Fruit fly (Drosophila melanogaster): ENCODE measurements around the gene trc.

Gene trc

dm6 chr3L:19836375-19836937 is 2.4 kb upstream of the trc start, which contains the start of gene kto:
Gene kto (plus strand): TSS chr3L:19836614.
- TF ChIP-seq CG32264 (GFP tag; optimal IDR thresholded peaks at IDR 0.05) (no peak), Jra (GFP tag; optimal IDR thresholded peaks at IDR 0.05) (no peak), Hnf4 (GFP tag; optimal IDR thresholded peaks at IDR 0.05) (no peak), ey (GFP tag; optimal IDR thresholded peaks at IDR 0.05) (no peak), foxo (GFP tag; optimal IDR thresholded peaks at IDR 0.05) (no peak), OdsH (GFP tag; optimal IDR thresholded peaks at IDR 0.05) (no peak), dsf (GFP tag; optimal IDR thresholded peaks at IDR 0.05; ENCODE audit: borderline replicate concordance) (no peak), rgr (GFP tag; optimal IDR thresholded peaks at IDR 0.05) (no peak), jim (GFP tag; optimal IDR thresholded peaks at IDR 0.05) (no peak), CG9705 (GFP tag; optimal IDR thresholded peaks at IDR 0.05) (no peak), Dfd (GFP tag; optimal IDR thresholded peaks at IDR 0.05) (no peak), N (GFP tag; optimal IDR thresholded peaks at IDR 0.05) (no peak), HLH106 (tag; optimal IDR thresholded peaks at IDR 0.05) (no peak), tai (GFP tag; optimal IDR thresholded peaks at IDR 0.05) (no peak), dl (GFP tag; optimal IDR thresholded peaks at IDR 0.05; ENCODE audit: insufficient read depth in 1 of 2, partially characterized antibody in 2 of 2) (no peak), Abd-B (GFP tag; optimal IDR thresholded peaks at IDR 0.05) (no peak), woc (GFP tag; optimal IDR thresholded peaks at IDR 0.05) (no peak)

DNA sequence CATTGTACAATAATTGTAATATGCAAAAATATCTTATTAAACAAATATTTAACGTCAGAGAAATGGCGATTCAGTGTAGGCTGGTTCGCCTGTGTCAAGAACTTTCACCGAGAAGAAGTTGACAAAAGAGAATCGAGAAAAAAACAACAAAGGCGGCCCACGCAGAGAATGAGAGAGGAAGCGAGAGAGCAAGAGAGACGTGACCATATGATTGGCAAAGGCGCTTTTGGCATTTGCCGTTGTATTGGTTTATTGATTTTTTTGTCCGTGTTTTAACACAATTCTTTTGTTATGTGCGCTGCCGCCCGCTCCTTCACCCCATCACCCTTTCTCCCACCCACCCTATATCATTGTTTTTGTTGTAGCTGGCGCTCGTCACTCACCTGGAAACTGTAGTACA is 877 bp downstream of the trc start:
- TF ChIP-seq brk (GFP tag; optimal IDR thresholded peaks at IDR 0.05), result no peak
- TF ChIP-seq Rel (GFP tag; optimal IDR thresholded peaks at IDR 0.05), result no peak
- peak; percentile 17 for TF ChIP-seq Rel (tag; optimal IDR thresholded peaks at IDR 0.05)
- peak in 1 of 2 experiments; percentile 48 for TF ChIP-seq dl (GFP tag; optimal IDR thresholded peaks at IDR 0.05; ENCODE audit: insufficient read depth in 1 of 2, partially characterized antibody in 2 of 2)
- peak; percentile 26 for TF ChIP-seq OdsH (GFP tag; optimal IDR thresholded peaks at IDR 0.05)
- TF ChIP-seq usp (GFP tag; optimal IDR thresholded peaks at IDR 0.05), result no peak
- TF ChIP-seq HLH106 (tag; optimal IDR thresholded peaks at IDR 0.05), result no peak
- TF ChIP-seq N (GFP tag; optimal IDR thresholded peaks at IDR 0.05), result no peak
- no peak for TF ChIP-seq pan (optimal IDR thresholded peaks at IDR 0.05)
- no peak for TF ChIP-seq dsf (GFP tag; optimal IDR thresholded peaks at IDR 0.05; ENCODE audit: borderline replicate concordance)
- TF ChIP-seq Sp1 (GFP tag; optimal IDR thresholded peaks at IDR 0.05), result no peak
- TF ChIP-seq Dif (GFP tag; optimal IDR thresholded peaks at IDR 0.05; ENCODE audit: partially characterized antibody), result peak; percentile 67
- no peak for TF ChIP-seq Vsx2 (GFP tag; optimal IDR thresholded peaks at IDR 0.05; ENCODE audit: partially characterized antibody)
- no peak for TF ChIP-seq dmrt93B (GFP tag; optimal IDR thresholded peaks at IDR 0.05)
- TF ChIP-seq psq (GFP tag; optimal IDR thresholded peaks at IDR 0.05), result peak; percentile 88
- TF ChIP-seq Abd-B (GFP tag; optimal IDR thresholded peaks at IDR 0.05), result no peak
- TF ChIP-seq rgr (GFP tag; optimal IDR thresholded peaks at IDR 0.05), result no peak
- TF ChIP-seq jim (GFP tag; optimal IDR thresholded peaks at IDR 0.05), result no peak
- TF ChIP-seq foxo (GFP tag; optimal IDR thresholded peaks at IDR 0.05), result no peak
- TF ChIP-seq Hr83 (GFP tag; optimal IDR thresholded peaks at IDR 0.05; ENCODE audit: poor library complexity, severe bottlenecking), result no peak
- no peak for TF ChIP-seq Dfd (GFP tag; optimal IDR thresholded peaks at IDR 0.05)
- TF ChIP-seq fru (GFP tag; optimal IDR thresholded peaks at IDR 0.05), result no peak
- TF ChIP-seq Hnf4 (GFP tag; optimal IDR thresholded peaks at IDR 0.05), result no peak
- TF ChIP-seq CrebA (GFP tag; optimal IDR thresholded peaks at IDR 0.05; ENCODE audit: borderline replicate concordance), result no peak
- no peak for TF ChIP-seq tai (GFP tag; optimal IDR thresholded peaks at IDR 0.05)
- TF ChIP-seq GATAd (GFP tag; optimal IDR thresholded peaks at IDR 0.05), result no peak
- peak; percentile 12 for TF ChIP-seq h (GFP tag; optimal IDR thresholded peaks at IDR 0.05)
- no peak for TF ChIP-seq lola (GFP tag; optimal IDR thresholded peaks at IDR 0.05)
- TF ChIP-seq Mio (GFP tag; optimal IDR thresholded peaks at IDR 0.05), result no peak
- no peak for TF ChIP-seq woc (GFP tag; optimal IDR thresholded peaks at IDR 0.05)
- no peak for TF ChIP-seq CG9705 (GFP tag; optimal IDR thresholded peaks at IDR 0.05)
- no peak for TF ChIP-seq ey (GFP tag; optimal IDR thresholded peaks at IDR 0.05)
- no peak for TF ChIP-seq sage (GFP tag; optimal IDR thresholded peaks at IDR 0.05)
- TF ChIP-seq Myc (optimal IDR thresholded peaks at IDR 0.05), result no peak
- TF ChIP-seq br (GFP tag; optimal IDR thresholded peaks at IDR 0.05), result no peak
- no peak for TF ChIP-seq sv (GFP tag; optimal IDR thresholded peaks at IDR 0.05)
- TF ChIP-seq CG32264 (GFP tag; optimal IDR thresholded peaks at IDR 0.05), result no peak
